Fruit fly (Drosophila melanogaster): ENCODE results near the gene fd3F.

DNA sequence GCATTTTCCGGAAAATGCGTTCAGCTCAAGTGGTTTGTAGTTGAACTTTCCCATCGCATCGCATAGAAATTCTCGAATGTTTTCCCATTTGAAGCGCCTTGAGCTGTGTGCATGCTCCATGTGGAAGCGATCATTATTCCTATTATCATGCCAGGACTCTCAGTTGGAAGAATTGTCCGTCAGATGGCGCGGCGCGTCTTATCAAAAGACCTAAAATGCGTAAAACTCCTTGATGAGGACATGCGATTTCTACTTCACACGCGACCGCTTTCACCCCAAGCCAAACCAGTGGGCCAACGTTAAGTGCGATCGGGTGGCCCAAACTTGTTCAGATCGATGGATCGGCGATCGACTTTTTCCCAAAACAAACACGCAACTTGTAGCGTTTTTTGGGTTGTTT, 13.5 kb downstream of the fd3F start:
- TF ChIP-seq CG3847 (GFP tag; IDR thresholded peaks at IDR 0.05) (no peak), Mes4 (GFP tag; optimal IDR thresholded peaks at IDR 0.05) (no peak)

Data from whole organism, embryonic.